Fruit fly (Drosophila melanogaster) whole organism, adult: ENCODE measurements around the gene gdrd.

Experiments used
- CG11617 ChIP-seq: fragments of 200-800 bp; sonication (Bioruptor generic); optimal IDR thresholded peaks from 2 replicates; lab custom pipeline; 2017; ENCODE audit warnings: mild to moderate bottlenecking, missing biosample characterization, missing genetic modification reagents, missing genetic modification characterization
- CG12768 ChIP-seq: fragments of 200-800 bp; sonication (Bioruptor generic); optimal IDR thresholded peaks from 2 replicates; lab custom pipeline; 2017; ENCODE audit warnings: missing biosample characterization, missing genetic modification characterization, mild to moderate bottlenecking, moderate library complexity, missing genetic modification reagents
- CG14711 ChIP-seq: fragments of 200-800 bp; sonication (Bioruptor generic); optimal IDR thresholded peaks from 2 replicates; lab custom pipeline; 2018; ENCODE audit warnings: missing biosample characterization, mild to moderate bottlenecking, missing genetic modification characterization, moderate library complexity
- CG1620 ChIP-seq: fragments of 200-800 bp; sonication (Bioruptor generic); optimal IDR thresholded peaks from 2 replicates; lab custom pipeline; 2016; ENCODE audit warnings: missing biosample characterization, missing genetic modification characterization
- CG33017 ChIP-seq: fragments of 200-800 bp; sonication (Bioruptor generic); optimal IDR thresholded peaks from 2 replicates; lab custom pipeline; 2018; ENCODE audit warnings: missing biosample characterization, mild to moderate bottlenecking, missing genetic modification characterization, moderate library complexity
- CG5204 ChIP-seq: fragments of 200-800 bp; sonication (Bioruptor generic); optimal IDR thresholded peaks from 2 replicates; lab custom pipeline; 2016; ENCODE audit warnings: missing biosample characterization, missing genetic modification characterization
- CG7045 ChIP-seq: fragments of 200-800 bp; sonication (Bioruptor generic); optimal IDR thresholded peaks from 2 replicates; lab custom pipeline; 2017; ENCODE audit warnings: missing biosample characterization, mild to moderate bottlenecking, missing genetic modification characterization
- CG7101 ChIP-seq: fragments of 200-800 bp; sonication (Bioruptor generic); optimal IDR thresholded peaks from 2 replicates; lab custom pipeline; 2018; ENCODE audit warnings: missing biosample characterization, mild to moderate bottlenecking, missing genetic modification characterization, moderate library complexity
- Clk ChIP-seq: fragments of 200-800 bp; sonication (Bioruptor generic); optimal IDR thresholded peaks from 2 replicates; lab custom pipeline; 2017; ENCODE audit warnings: missing biosample characterization, missing genetic modification characterization
- Crg-1 ChIP-seq: fragments of 200-800 bp; sonication (Bioruptor generic); optimal IDR thresholded peaks from 2 replicates; lab custom pipeline; 2016; ENCODE audit warnings: missing biosample characterization, missing genetic modification characterization
- Hr96 ChIP-seq: fragments of 200-800 bp; sonication (Bioruptor generic); optimal IDR thresholded peaks from 2 replicates; lab custom pipeline; 2016; ENCODE audit warnings: missing biosample characterization, missing genetic modification characterization
- Mnt ChIP-seq: fragments of 200-800 bp; sonication (Bioruptor generic); optimal IDR thresholded peaks from 2 replicates; lab custom pipeline; 2016; ENCODE audit warnings: missing biosample characterization, mild to moderate bottlenecking, missing genetic modification characterization
- bab1 ChIP-seq: fragments of 200-800 bp; sonication (Bioruptor generic); optimal IDR thresholded peaks from 3 replicates; lab custom pipeline; 2019; ENCODE audit warnings: missing biosample characterization, mild to moderate bottlenecking, missing genetic modification characterization, moderate library complexity
- cic ChIP-seq: fragments of 200-800 bp; sonication (Bioruptor generic); optimal IDR thresholded peaks from 2 replicates; lab custom pipeline; 2017; ENCODE audit warnings: missing biosample characterization, mild to moderate bottlenecking, missing genetic modification characterization, moderate library complexity
- cnc ChIP-seq, 2 experiments: fragments of >200 bp; optimal IDR thresholded peaks; 2 replicates each; lab custom pipeline; 2017
- kay ChIP-seq: fragments of 200-800 bp; sonication (Bioruptor generic); peaks from one replicate; lab custom pipeline; 2016; ENCODE audit warnings: missing biosample characterization, missing genetic modification characterization, borderline replicate concordance
- ovo ChIP-seq: fragments of 200-800 bp; sonication (Bioruptor generic); optimal IDR thresholded peaks from 2 replicates; lab custom pipeline; 2016; ENCODE audit warnings: missing biosample characterization, missing genetic modification characterization
- pad ChIP-seq: fragments of 200-800 bp; sonication (Bioruptor generic); optimal IDR thresholded peaks from 3 replicates; lab custom pipeline; 2017; ENCODE audit warnings: missing biosample characterization, missing genetic modification characterization, mild to moderate bottlenecking, moderate library complexity, missing genetic modification reagents
- tj ChIP-seq: fragments of 200-800 bp; sonication (Bioruptor generic); optimal IDR thresholded peaks from 3 replicates; lab custom pipeline; 2017; ENCODE audit warnings: missing biosample characterization, mild to moderate bottlenecking, missing genetic modification characterization, moderate library complexity
- toe ChIP-seq: fragments of 200-800 bp; sonication (Bioruptor generic); optimal IDR thresholded peaks from 2 replicates; lab custom pipeline; 2016; ENCODE audit warnings: missing biosample characterization, missing genetic modification characterization

Gene gdrd

dm6 chr3L:14665802-14666351, 25.3 kb upstream of the gdrd start:
- peak; percentile 39 for TF ChIP-seq CG14711 (tag; lab: Kevin White, UChicago)
- no peak for TF ChIP-seq kay (GFP tag; lab: Kevin White, UChicago)
- no peak for TF ChIP-seq CG5204
- no peak for TF ChIP-seq CG33017 (tag; lab: Kevin White, UChicago)
- peak; percentile 16 for TF ChIP-seq bab1 (GFP tag; lab: Kevin White, UChicago)
- peak; percentile 9 for TF ChIP-seq CG7101 (tag; lab: Kevin White, UChicago)

dm6 chr3L:14668638-14669037, 22.5 kb upstream of the gdrd start:
- TF ChIP-seq tj (GFP tag; lab: Kevin White, UChicago) = no peak
- TF ChIP-seq Crg-1 (GFP tag; lab: Kevin White, UChicago) = no peak
- no peak for TF ChIP-seq Hr96 (GFP tag; lab: Kevin White, UChicago)

- TF ChIP-seq CG5204 = no peak
- no peak for TF ChIP-seq ovo (GFP tag; lab: Kevin White, UChicago)
- TF ChIP-seq CG11617 (GFP tag; lab: Kevin White, UChicago) = no peak
- peak; percentile 41 for TF ChIP-seq kay (GFP tag; lab: Kevin White, UChicago)
- no peak for TF ChIP-seq CG7101 (tag; lab: Kevin White, UChicago)
- no peak for TF ChIP-seq toe (GFP tag; lab: Kevin White, UChicago)
- TF ChIP-seq CG1620 (GFP tag; lab: Kevin White, UChicago) = no peak
- TF ChIP-seq Hr96 (GFP tag; lab: Kevin White, UChicago) = no peak
- no peak for TF ChIP-seq Clk (GFP tag; lab: Kevin White, UChicago)
Measured at dm6 chr3L:14671546-14671945, 19.6 kb upstream of the gdrd start.

- TF ChIP-seq CG11617 (GFP tag; lab: Kevin White, UChicago) = peak; percentile 63
- peak; percentile 56 for TF ChIP-seq CG1620 (GFP tag; lab: Kevin White, UChicago)
- TF ChIP-seq kay (GFP tag; lab: Kevin White, UChicago) = peak; percentile 71
- TF ChIP-seq Mnt (GFP tag; lab: Kevin White, UChicago) = peak; percentile 67
- no peak for TF ChIP-seq bab1 (GFP tag; lab: Kevin White, UChicago)
- TF ChIP-seq CG12768 (GFP tag; lab: Kevin White, UChicago) = peak; percentile 68
- peak; percentile 78 for TF ChIP-seq Crg-1 (GFP tag; lab: Kevin White, UChicago)
- no peak for TF ChIP-seq cnc (optimal IDR thresholded peaks at IDR 0.05; lab: Kevin White, UChicago)
- peak; percentile 61 for TF ChIP-seq ovo (GFP tag; lab: Kevin White, UChicago)
- peak; percentile 34 for TF ChIP-seq pad
- peak; percentile 6 for TF ChIP-seq CG14711 (tag; lab: Kevin White, UChicago)
- peak; percentile 12 for TF ChIP-seq CG7045 (GFP tag; lab: Kevin White, UChicago)
- TF ChIP-seq cic = peak; percentile 89
- peak; percentile 27 for TF ChIP-seq Hr96 (GFP tag; lab: Kevin White, UChicago)
- peak; percentile 54 for TF ChIP-seq CG7101 (tag; lab: Kevin White, UChicago)
- peak; percentile 21 for TF ChIP-seq Clk (GFP tag; lab: Kevin White, UChicago)
- peak; percentile 63 for TF ChIP-seq toe (GFP tag; lab: Kevin White, UChicago)
- TF ChIP-seq tj (GFP tag; lab: Kevin White, UChicago) = peak; percentile 33
- TF ChIP-seq CG5204 = peak; percentile 46
- TF ChIP-seq CG33017 (tag; lab: Kevin White, UChicago) = peak; percentile 15
Measured at dm6 chr3L:14672387-14673110, 18.6 kb upstream of the gdrd start, which contains the start of the genes CG43121 and ome. Gene CG43121, minus strand, starts transcription at chr3L:14672437. Gene ome, plus strand, starts transcription at chr3L:14672839.

- TF ChIP-seq CG11617 (GFP tag; lab: Kevin White, UChicago) (no peak), CG1620 (GFP tag; lab: Kevin White, UChicago) (no peak), Crg-1 (GFP tag; lab: Kevin White, UChicago) (peak; percentile 12), cnc (optimal IDR thresholded peaks at IDR 0.05; lab: Kevin White, UChicago) (no peak), tj (GFP tag; lab: Kevin White, UChicago) (no peak), ovo (GFP tag; lab: Kevin White, UChicago) (no peak), CG7045 (GFP tag; lab: Kevin White, UChicago) (no peak), CG12768 (GFP tag; lab: Kevin White, UChicago) (no peak), Mnt (GFP tag; lab: Kevin White, UChicago) (no peak), kay (GFP tag; lab: Kevin White, UChicago) (no peak), Hr96 (GFP tag; lab: Kevin White, UChicago) (no peak), CG7101 (tag; lab: Kevin White, UChicago) (no peak), toe (GFP tag; lab: Kevin White, UChicago) (no peak), cic (peak; percentile 14), bab1 (GFP tag; lab: Kevin White, UChicago) (peak; percentile 64), CG5204 (no peak), pad (no peak), CG33017 (tag; lab: Kevin White, UChicago) (no peak), CG14711 (tag; lab: Kevin White, UChicago) (no peak)
Measured at dm6 chr3L:14673740-14674463, 17.2 kb upstream of the gdrd start.
